Worm (Caenorhabditis elegans) whole organism, L4 larva: ENCODE data around the gene F09E5.7.

Experiments used
- F10B5.3 ChIP-seq: sonication (generic microtip); optimal IDR thresholded peaks from 2 replicates; lab custom pipeline; 2016; ENCODE audit warnings: mild to moderate bottlenecking, missing genetic modification characterization, missing compliant biosample characterization
- F44E2.7 ChIP-seq: fragments of 200-800 bp; sonication (Bioruptor generic); IDR thresholded peaks from 2 replicates; pipeline ENCODE4 v2.1.2; 2022; ENCODE audit warnings: missing genetic modification characterization, missing compliant biosample characterization
- F49E8.2 ChIP-seq: sonication (generic microtip); optimal IDR thresholded peaks from 2 replicates; lab custom pipeline; 2016; ENCODE audit warnings: missing compliant biosample characterization, mild to moderate bottlenecking, missing genetic modification characterization, borderline replicate concordance
- R02D3.7 ChIP-seq: fragments of 150-350 bp; sonication (generic microtip); optimal IDR thresholded peaks from 3 replicates; lab custom pipeline; 2014; ENCODE audit warnings: missing biosample characterization, missing genetic modification characterization
- T20F7.1 ChIP-seq: fragments of 200-800 bp; sonication (Bioruptor generic); optimal IDR thresholded peaks from 2 replicates; lab custom pipeline; 2018; ENCODE audit warnings: mild to moderate bottlenecking, missing genetic modification characterization, missing compliant biosample characterization
- T26A8.4 ChIP-seq: fragments of 200-800 bp; sonication (Bioruptor generic); IDR thresholded peaks from 2 replicates; pipeline ENCODE4 v1.3.6; 2022; ENCODE audit warnings: missing genetic modification characterization, missing compliant biosample characterization
- Y75B8A.6 ChIP-seq: fragments of 200-800 bp; sonication (Bioruptor generic); IDR thresholded peaks from 2 replicates; pipeline ENCODE4 v1.3.6; 2022; ENCODE audit warnings: missing genetic modification reagents, missing genetic modification characterization, missing compliant biosample characterization
- ZK337.2 ChIP-seq: fragments of 200-800 bp; sonication (Bioruptor generic); IDR thresholded peaks from 2 replicates; pipeline ENCODE4 v1.3.6; 2022; ENCODE audit warnings: missing genetic modification reagents, missing genetic modification characterization, missing compliant biosample characterization
- ZK546.5 ChIP-seq, 2 experiments: sonication (generic microtip); optimal IDR thresholded peaks; 2 replicates each; lab custom pipeline; 2017; ENCODE audit warnings: missing biosample characterization in 2 of 2, missing genetic modification characterization in 2 of 2
- aha-1 ChIP-seq: fragments of 150-350 bp; peaks from one replicate; lab custom pipeline; 2014; ENCODE audit warnings: missing biosample characterization, missing genetic modification characterization
- attf-4 ChIP-seq: sonication (generic microtip); optimal IDR thresholded peaks from 3 replicates; lab custom pipeline; 2017; ENCODE audit warnings: missing biosample characterization, missing genetic modification characterization
- ceh-20 ChIP-seq: fragments of 200-800 bp; sonication (Bioruptor generic); IDR thresholded peaks from 2 replicates; pipeline ENCODE4 v1.3.6; 2022; ENCODE audit warnings: missing genetic modification reagents, missing genetic modification characterization, missing compliant biosample characterization
- ceh-28 ChIP-seq: fragments of 150-350 bp; optimal IDR thresholded peaks from 2 replicates; lab custom pipeline; 2014; ENCODE audit warnings: missing biosample characterization, missing genetic modification reagents, missing genetic modification characterization
- ceh-44 ChIP-seq: fragments of 200-800 bp; sonication (Bioruptor generic); IDR thresholded peaks from 2 replicates; pipeline ENCODE4 v1.3.6; 2022; ENCODE audit warnings: missing genetic modification reagents, missing genetic modification characterization, missing compliant biosample characterization
- ceh-62 ChIP-seq: sonication (generic microtip); optimal IDR thresholded peaks from 2 replicates; lab custom pipeline; 2017; ENCODE audit warnings: missing biosample characterization, missing genetic modification characterization
- cey-2 ChIP-seq: sonication (generic microtip); optimal IDR thresholded peaks from 3 replicates; lab custom pipeline; 2017; ENCODE audit warnings: missing genetic modification characterization, mild to moderate bottlenecking, missing compliant biosample characterization, antibody characterized with exemption, borderline replicate concordance; ENCODE audit not compliant: insufficient read depth
- ctbp-1 ChIP-seq: fragments of 200-800 bp; sonication (Bioruptor generic); IDR thresholded peaks from 2 replicates; pipeline ENCODE4 v1.3.6; 2022; ENCODE audit warnings: missing genetic modification reagents, missing genetic modification characterization, missing compliant biosample characterization
- daf-12 ChIP-seq: fragments of 150-350 bp; optimal IDR thresholded peaks from 2 replicates; lab custom pipeline; 2014; ENCODE audit warnings: missing biosample characterization, missing genetic modification reagents, missing genetic modification characterization
- daf-19 ChIP-seq: fragments of 200-800 bp; sonication (Bioruptor generic); conservative IDR thresholded peaks from 2 replicates; pipeline ENCODE4 v1.3.6; 2022; ENCODE audit warnings: missing genetic modification characterization, missing compliant biosample characterization
- daf-8 ChIP-seq: fragments of 200-800 bp; sonication (Bioruptor generic); IDR thresholded peaks from 2 replicates; pipeline ENCODE4 v1.3.6; 2022; ENCODE audit warnings: missing genetic modification characterization, missing compliant biosample characterization
- duxl-1 ChIP-seq: sonication (generic microtip); optimal IDR thresholded peaks from 2 replicates; lab custom pipeline; 2016; ENCODE audit warnings: mild to moderate bottlenecking, missing genetic modification characterization, moderate library complexity, missing compliant biosample characterization; ENCODE audit not compliant: poor library complexity
- egl-43 ChIP-seq: fragments of 200-800 bp; sonication (Bioruptor generic); IDR thresholded peaks from 2 replicates; pipeline ENCODE4 v1.3.6; 2022; ENCODE audit warnings: missing genetic modification reagents, missing genetic modification characterization, missing compliant biosample characterization
- gei-8 ChIP-seq: fragments of 200-800 bp; sonication (Bioruptor generic); optimal IDR thresholded peaks from 2 replicates; lab custom pipeline; 2018; ENCODE audit warnings: mild to moderate bottlenecking, missing genetic modification characterization, missing compliant biosample characterization
- hif-1 ChIP-seq, 2 experiments: sonication (generic microtip); optimal IDR thresholded peaks; 2 replicates each; lab custom pipeline; 2016 to 2017; ENCODE audit warnings: missing compliant biosample characterization in 2 of 2, missing genetic modification characterization in 2 of 2, missing genetic modification reagents in 2 of 2, missing genotype in 2 of 2, mild to moderate bottlenecking in 1 of 2
- hlh-11 ChIP-seq: fragments of 200-800 bp; sonication (Bioruptor generic); optimal IDR thresholded peaks from 2 replicates; lab custom pipeline; 2018; ENCODE audit warnings: mild to moderate bottlenecking, missing genetic modification characterization, missing compliant biosample characterization
- hmg-1.1 ChIP-seq: fragments of 200-800 bp; sonication (Bioruptor generic); IDR thresholded peaks from 2 replicates; pipeline ENCODE4 v1.3.6; 2022; ENCODE audit warnings: missing genetic modification reagents, missing genetic modification characterization, missing compliant biosample characterization
- lim-7 ChIP-seq: fragments of 200-800 bp; sonication (Bioruptor generic); IDR thresholded peaks from 2 replicates; pipeline ENCODE4 v1.3.6; 2022; ENCODE audit warnings: missing genetic modification characterization, missing compliant biosample characterization
- lin-13 ChIP-seq: fragments of 150-350 bp; optimal IDR thresholded peaks from 2 replicates; lab custom pipeline; 2014; ENCODE audit warnings: missing biosample characterization, missing genetic modification reagents, missing genetic modification characterization
- lin-15B ChIP-seq: fragments of 150-350 bp; sonication (generic microtip); optimal IDR thresholded peaks from 3 replicates; lab custom pipeline; 2014; ENCODE audit warnings: missing biosample characterization, missing genetic modification characterization
- lin-38 ChIP-seq: fragments of 200-800 bp; sonication (Bioruptor generic); IDR thresholded peaks from 2 replicates; pipeline ENCODE4 v1.3.6; 2022; ENCODE audit warnings: missing genetic modification reagents, missing genetic modification characterization, missing compliant biosample characterization
- lir-3 ChIP-seq: sonication (generic microtip); optimal IDR thresholded peaks from 2 replicates; lab custom pipeline; 2016; ENCODE audit warnings: mild to moderate bottlenecking, missing genetic modification characterization, missing compliant biosample characterization
- mdl-1 ChIP-seq, 2 experiments: fragments of 150-350 bp in 1 of 2; sonication (generic microtip) in 1 of 2; optimal IDR thresholded peaks; 2 replicates each; lab custom pipeline; 2014 to 2017; ENCODE audit warnings: missing biosample characterization in 2 of 2, missing genetic modification characterization in 2 of 2
- mxl-2 ChIP-seq: fragments of 200-800 bp; sonication (Bioruptor generic); conservative IDR thresholded peaks from 2 replicates; pipeline ENCODE4 v1.3.6; 2022; ENCODE audit warnings: missing genetic modification reagents, missing genetic modification characterization, missing compliant biosample characterization
- mxl-3 ChIP-seq: fragments of 200-800 bp; sonication (Bioruptor generic); optimal IDR thresholded peaks from 2 replicates; lab custom pipeline; 2018; ENCODE audit warnings: mild to moderate bottlenecking, missing genetic modification characterization, missing compliant biosample characterization
- nhr-102 ChIP-seq: sonication (generic microtip); optimal IDR thresholded peaks from 2 replicates; lab custom pipeline; 2016; ENCODE audit warnings: mild to moderate bottlenecking, missing genetic modification characterization, moderate library complexity, missing compliant biosample characterization
- nhr-237 ChIP-seq: sonication (generic microtip); optimal IDR thresholded peaks from 2 replicates; lab custom pipeline; 2017; ENCODE audit warnings: missing biosample characterization, missing genetic modification characterization
- nhr-28 ChIP-seq: fragments of 150-350 bp; optimal IDR thresholded peaks from 2 replicates; lab custom pipeline; 2014; ENCODE audit warnings: missing biosample characterization, missing genetic modification characterization
- nhr-41 ChIP-seq: fragments of 200-800 bp; sonication (Bioruptor generic); IDR thresholded peaks from 2 replicates; pipeline ENCODE4 v1.3.6; 2022; ENCODE audit warnings: missing genetic modification reagents, missing genetic modification characterization, missing compliant biosample characterization
- nhr-42 ChIP-seq: fragments of 200-800 bp; sonication (Bioruptor generic); IDR thresholded peaks from 2 replicates; pipeline ENCODE4 v1.3.6; 2022; ENCODE audit warnings: missing genetic modification characterization, missing compliant biosample characterization
- nhr-48 ChIP-seq: sonication (generic microtip); optimal IDR thresholded peaks from 2 replicates; lab custom pipeline; 2016; ENCODE audit warnings: mild to moderate bottlenecking, missing genetic modification characterization, missing compliant biosample characterization
- pha-4 ChIP-seq, 2 experiments: fragments of 150-350 bp in 1 of 2; fragments of 200-800 bp in 1 of 2; sonication (Bioruptor generic) in 1 of 2; IDR thresholded peaks in 1 of 2; optimal IDR thresholded peaks in 1 of 2; 2 replicates each; pipeline versions ENCODE4 v1.3.6 to Lab custom; 2014 to 2022; ENCODE audit warnings: missing genetic modification characterization in 2 of 2, missing genetic modification reagents in 2 of 2, missing biosample characterization in 1 of 2, missing compliant biosample characterization in 1 of 2
- php-3 ChIP-seq: fragments of 200-800 bp; sonication (Bioruptor generic); IDR thresholded peaks from 2 replicates; pipeline ENCODE4 v1.3.6; 2022; ENCODE audit warnings: missing genetic modification reagents, missing genetic modification characterization, missing compliant biosample characterization
- set-16 ChIP-seq: fragments of 200-800 bp; sonication (Bioruptor generic); IDR thresholded peaks from 2 replicates; pipeline ENCODE4 v1.3.6; 2022; ENCODE audit warnings: missing genetic modification reagents, missing genetic modification characterization, missing compliant biosample characterization
- snpc-1.2 ChIP-seq: fragments of 200-800 bp; sonication (Bioruptor generic); IDR thresholded peaks from 2 replicates; pipeline ENCODE4 v1.3.6; 2022; ENCODE audit warnings: missing genetic modification reagents, missing genetic modification characterization, missing compliant biosample characterization
- spr-3 ChIP-seq: fragments of 200-800 bp; sonication (Bioruptor generic); optimal IDR thresholded peaks from 2 replicates; lab custom pipeline; 2018; ENCODE audit warnings: mild to moderate bottlenecking, missing genetic modification characterization, missing compliant biosample characterization
- unc-130 ChIP-seq: sonication (generic microtip); optimal IDR thresholded peaks from 2 replicates; lab custom pipeline; 2016; ENCODE audit warnings: missing genetic modification reagents, missing genetic modification characterization, missing compliant biosample characterization
- zag-1 ChIP-seq: fragments of 150-350 bp; optimal IDR thresholded peaks from 2 replicates; lab custom pipeline; 2014; ENCODE audit warnings: missing biosample characterization, missing genetic modification characterization
- zfp-2 ChIP-seq: sonication (generic microtip); optimal IDR thresholded peaks from 2 replicates; lab custom pipeline; 2016; ENCODE audit warnings: mild to moderate bottlenecking, missing genetic modification characterization, missing compliant biosample characterization
- zip-11 ChIP-seq: fragments of 200-800 bp; sonication (Bioruptor generic); IDR thresholded peaks from 2 replicates; pipeline ENCODE4 v1.3.6; 2022; ENCODE audit warnings: missing genetic modification characterization, missing compliant biosample characterization
- zip-2 ChIP-seq: fragments of 150-350 bp; optimal IDR thresholded peaks from 2 replicates; lab custom pipeline; 2014; ENCODE audit warnings: missing biosample characterization, missing genetic modification characterization
- ztf-11 ChIP-seq: fragments of 150-350 bp; optimal IDR thresholded peaks from 2 replicates; lab custom pipeline; 2014; ENCODE audit warnings: missing biosample characterization, missing genetic modification characterization

The F09E5.7 gene

ce11 chrII:5330206-5330686 lies 21.7 kb upstream of the F09E5.7 start (continued):
- no peak for TF ChIP-seq ceh-44
- peak; percentile 64 for TF ChIP-seq T26A8.4 (GFP tag; lab: Robert Waterston, UW)
- peak; percentile 67 for TF ChIP-seq gei-8 (GFP tag; lab: Kevin White, UChicago)
- TF ChIP-seq F10B5.3 (tag; lab: Kevin White, UChicago) = peak; percentile 28
- TF ChIP-seq nhr-237 (tag; lab: Kevin White, UChicago) = no peak
- peak; percentile 89 for TF ChIP-seq php-3 (GFP tag; lab: Robert Waterston, UW)
- no peak for TF ChIP-seq lim-7 (GFP tag; lab: Robert Waterston, UW)
- TF ChIP-seq F44E2.7 (GFP tag; lab: Robert Waterston, UW) = no peak
- no peak for TF ChIP-seq Y75B8A.6 (GFP tag; lab: Robert Waterston, UW)
- no peak for TF ChIP-seq duxl-1 (tag; lab: Kevin White, UChicago)
- TF ChIP-seq nhr-102 (tag; lab: Kevin White, UChicago) = peak; percentile 91
- TF ChIP-seq ZK546.5 (tag; optimal IDR thresholded peaks at IDR 0.05; lab: Kevin White, UChicago) = no peak
- peak; percentile 65 for TF ChIP-seq lin-13 (GFP tag; lab: Kevin White, UChicago)
- peak; percentile 90 for TF ChIP-seq nhr-48
- no peak for TF ChIP-seq ceh-62 (tag; lab: Kevin White, UChicago)
- peak; percentile 74; the same call in 1 of the 2 replicates for TF ChIP-seq pha-4 (GFP tag; IDR thresholded peaks at IDR 0.05; lab: Robert Waterston, UW)
- TF ChIP-seq pha-4 (tag; optimal IDR thresholded peaks at IDR 0.05; lab: Kevin White, UChicago) = peak; percentile 57
- TF ChIP-seq mxl-3 (GFP tag; lab: Kevin White, UChicago) = peak; percentile 81
- peak; percentile 97 for TF ChIP-seq hlh-11 (tag; lab: Kevin White, UChicago)
- peak; percentile 74 for TF ChIP-seq hmg-1.1 (GFP tag; lab: Robert Waterston, UW)
- TF ChIP-seq cey-2 (tag; lab: Kevin White, UChicago) = peak; percentile 61
- TF ChIP-seq hif-1 (tag; optimal IDR thresholded peaks at IDR 0.05; lab: Kevin White, UChicago) = peak; percentile 9 to 71
- TF ChIP-seq spr-3 (GFP tag; lab: Kevin White, UChicago) = no peak
- TF ChIP-seq snpc-1.2 (GFP tag; lab: Robert Waterston, UW) = no peak
- TF ChIP-seq zip-2 = peak; percentile 18
- no peak for TF ChIP-seq unc-130
- TF ChIP-seq lin-38 (GFP tag; lab: Robert Waterston, UW) = peak; percentile 36
- TF ChIP-seq T20F7.1 (GFP tag; lab: Kevin White, UChicago) = peak; percentile 64
- TF ChIP-seq ztf-11 = no peak
- no peak for TF ChIP-seq mxl-2 (GFP tag; lab: Robert Waterston, UW)
- TF ChIP-seq ceh-20 = peak; percentile 77
- peak; percentile 77 for TF ChIP-seq aha-1 (tag; lab: Kevin White, UChicago)
- TF ChIP-seq nhr-28 (tag; lab: Kevin White, UChicago) = peak; percentile 88
- no peak for TF ChIP-seq daf-8
- TF ChIP-seq set-16 = 0 out of 2 replicates have a peak, but pooled peaks have one; percentile 10
- TF ChIP-seq egl-43 (GFP tag; lab: Robert Waterston, UW) = no peak
- no peak for TF ChIP-seq R02D3.7 (tag; lab: Kevin White, UChicago)
- TF ChIP-seq ceh-28 (tag; lab: Kevin White, UChicago) = no peak
- no peak for TF ChIP-seq lin-15B (tag; lab: Kevin White, UChicago)
- TF ChIP-seq daf-19 (GFP tag; lab: Robert Waterston, UW) = no peak
- no peak for TF ChIP-seq nhr-42 (GFP tag; lab: Robert Waterston, UW)
- TF ChIP-seq attf-4 (tag; lab: Kevin White, UChicago) = no peak
- TF ChIP-seq daf-12 (tag; lab: Kevin White, UChicago) = no peak
- no peak for TF ChIP-seq lir-3 (tag; lab: Kevin White, UChicago)
- TF ChIP-seq F49E8.2 (tag; lab: Kevin White, UChicago) = no peak
- TF ChIP-seq zip-11 (GFP tag; lab: Robert Waterston, UW) = no peak
- no peak for TF ChIP-seq zag-1 (tag; lab: Kevin White, UChicago)
- TF ChIP-seq mdl-1 (tag; optimal IDR thresholded peaks at IDR 0.05; lab: Kevin White, UChicago) = peak; percentile 74 to 92
- TF ChIP-seq ZK337.2 (GFP tag; lab: Robert Waterston, UW) = no peak; the same call in 1 of the 2 replicates
- no peak for TF ChIP-seq nhr-41
- TF ChIP-seq ctbp-1 = no peak
- TF ChIP-seq zfp-2 = no peak
